Fruit fly (Drosophila melanogaster): ENCODE measurements around the gene NHP2.

Gene NHP2

dm6 chr3L:14759097-14759795 is 42.7 kb downstream of the NHP2 start (continued):
- TF ChIP-seq crol (GFP tag; IDR thresholded peaks at IDR 0.05) (peak; percentile 98), GATAe (GFP tag; conservative IDR thresholded peaks at IDR 0.05) (peak; percentile 99), CG13775 (GFP tag; optimal IDR thresholded peaks at IDR 0.05) (peak; percentile 100), zfh1 (GFP tag; IDR thresholded peaks at IDR 0.05) (peak; percentile 99), CG8281 (tag; optimal IDR thresholded peaks at IDR 0.05) (peak; percentile 97), Hr3 (GFP tag; optimal IDR thresholded peaks at IDR 0.05) (peak; percentile 100), CG12299 (tag; optimal IDR thresholded peaks at IDR 0.05) (peak; percentile 100), zen (tag; optimal IDR thresholded peaks at IDR 0.05) (peak; percentile 99), CkIIα-i1 (GFP tag; IDR thresholded peaks at IDR 0.05) (peak; percentile 98), CG2712 (tag; optimal IDR thresholded peaks at IDR 0.05) (peak; percentile 100), CG6254 (GFP tag; optimal IDR thresholded peaks at IDR 0.05) (peak; percentile 98), kni (GFP tag; optimal IDR thresholded peaks at IDR 0.05) (peak; percentile 98), CG3407 (GFP tag; optimal IDR thresholded peaks at IDR 0.05) (peak; percentile 99), emc (GFP tag; optimal IDR thresholded peaks at IDR 0.05) (peak; percentile 99), CG7786 (GFP tag; optimal IDR thresholded peaks at IDR 0.05) (peak; percentile 99), klu (GFP tag; IDR thresholded peaks at IDR 0.05) (peak; percentile 100), trem (tag; optimal IDR thresholded peaks at IDR 0.05) (peak; percentile 98), CG11696 (GFP tag; IDR thresholded peaks at IDR 0.05) (peak; percentile 97), tin (GFP tag; optimal IDR thresholded peaks at IDR 0.05) (peak; percentile 100), Ets97D (GFP tag; optimal IDR thresholded peaks at IDR 0.05) (peak; percentile 94), salm (tag; optimal IDR thresholded peaks at IDR 0.05) (peak; percentile 100), gt (GFP tag; IDR thresholded peaks at IDR 0.05) (peak; percentile 97), phol (tag; optimal IDR thresholded peaks at IDR 0.05) (peak; percentile 100), CG4820 (GFP tag; optimal IDR thresholded peaks at IDR 0.05) (peak; percentile 99), CG11504 (tag; optimal IDR thresholded peaks at IDR 0.05) (peak; percentile 99), ash1 (GFP tag; optimal IDR thresholded peaks at IDR 0.05) (peak; percentile 95), CG33213 (GFP tag; optimal IDR thresholded peaks at IDR 0.05) (peak; percentile 97), caup (GFP tag; optimal IDR thresholded peaks at IDR 0.05; ENCODE audit: severe bottlenecking) (peak; percentile 100), D19B (GFP tag; optimal IDR thresholded peaks at IDR 0.05) (peak; percentile 99), org-1 (GFP tag; optimal IDR thresholded peaks at IDR 0.05) (peak; percentile 100), chn (GFP tag; optimal IDR thresholded peaks at IDR 0.05) (peak; percentile 99), lbe (GFP tag; optimal IDR thresholded peaks at IDR 0.05) (peak; percentile 98), CG32532 (GFP tag; IDR thresholded peaks at IDR 0.05) (peak; percentile 100), CG15514 (GFP tag; optimal IDR thresholded peaks at IDR 0.05) (peak; percentile 96), Lhr (GFP tag; optimal IDR thresholded peaks at IDR 0.05) (peak; percentile 99), D (optimal IDR thresholded peaks at IDR 0.05) (no peak), D (GFP tag; optimal IDR thresholded peaks at IDR 0.05) (peak; percentile 100), ac (GFP tag; optimal IDR thresholded peaks at IDR 0.05) (peak; percentile 99), ab (GFP tag; optimal IDR thresholded peaks at IDR 0.05) (peak; percentile 96), CG16813 (GFP tag; IDR thresholded peaks at IDR 0.05; ENCODE audit: partially characterized antibody) (peak; percentile 52; the same call in 1 of the 3 replicates), E2f2 (GFP tag; IDR thresholded peaks at IDR 0.05) (peak; percentile 95), otp (GFP tag; IDR thresholded peaks at IDR 0.05) (peak; percentile 99), hkb (optimal IDR thresholded peaks at IDR 0.05) (peak; percentile 4), hkb (GFP tag; IDR thresholded peaks at IDR 0.05) (peak; percentile 100), Hey (tag; optimal IDR thresholded peaks at IDR 0.05) (peak; percentile 98), ranshi (GFP tag; IDR thresholded peaks at IDR 0.05) (peak; percentile 99), danr (GFP tag; IDR thresholded peaks at IDR 0.05) (peak; percentile 100), Nf-YC (tag; optimal IDR thresholded peaks at IDR 0.05) (peak; percentile 96), CG10654 (GFP tag; optimal IDR thresholded peaks at IDR 0.05) (peak; percentile 99), CG4282 (GFP tag; optimal IDR thresholded peaks at IDR 0.05) (peak; percentile 97)

All from whole organism, embryonic.